Worm (Caenorhabditis elegans) whole organism, L4 larva: ENCODE results near the gene ape-1.

Experiments used
- aly-2 ChIP-seq: sonication (generic microtip); optimal IDR thresholded peaks from 2 replicates; lab custom pipeline; 2018; ENCODE audit warnings: missing biosample characterization, missing genetic modification characterization
- dmd-8 ChIP-seq: fragments of 200-800 bp; sonication (Bioruptor generic); IDR thresholded peaks from 2 replicates; pipeline ENCODE4 v1.3.6; 2022; ENCODE audit warnings: missing genetic modification characterization, missing compliant biosample characterization
- fkh-10 ChIP-seq: fragments of 150-350 bp; optimal IDR thresholded peaks from 2 replicates; lab custom pipeline; 2014; ENCODE audit warnings: missing biosample characterization, missing genetic modification reagents, missing genetic modification characterization
- set-16 ChIP-seq: fragments of 200-800 bp; sonication (Bioruptor generic); IDR thresholded peaks from 2 replicates; pipeline ENCODE4 v1.3.6; 2022; ENCODE audit warnings: missing genetic modification reagents, missing genetic modification characterization, missing compliant biosample characterization

DNA sequence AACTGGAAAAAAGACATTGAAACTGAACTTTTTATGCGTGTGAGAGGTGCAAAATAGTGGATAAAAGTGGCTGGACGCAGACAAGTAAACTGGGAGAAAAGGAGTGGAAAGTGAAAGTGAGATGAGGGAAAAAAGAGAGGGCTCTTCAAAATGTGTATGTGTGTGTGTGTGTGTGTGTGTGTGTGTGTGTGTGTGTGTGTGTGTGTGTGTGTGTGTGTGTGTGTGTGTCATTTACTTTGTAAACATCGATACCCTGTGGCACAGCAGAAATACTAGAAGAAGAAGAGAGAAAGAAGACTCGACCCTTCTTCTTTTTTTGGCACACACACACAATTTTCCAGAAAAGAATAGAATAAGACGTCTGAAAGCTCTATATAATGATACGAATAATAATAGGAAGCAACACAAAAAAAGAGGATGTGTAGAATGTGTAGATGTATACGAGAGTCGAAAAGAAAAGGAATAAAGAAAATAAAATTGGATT is 37.1 kb upstream of the ape-1 start:
- TF ChIP-seq set-16 (GFP tag; lab: Robert Waterston, UW), result no peak
- TF ChIP-seq dmd-8, result no peak
- no peak for TF ChIP-seq aly-2 (tag; lab: Kevin White, UChicago)
- no peak for TF ChIP-seq fkh-10 (GFP tag; lab: Kevin White, UChicago)
